Fruit fly (Drosophila melanogaster): ENCODE measurements around the gene MED6.

Gene MED6

DNA sequence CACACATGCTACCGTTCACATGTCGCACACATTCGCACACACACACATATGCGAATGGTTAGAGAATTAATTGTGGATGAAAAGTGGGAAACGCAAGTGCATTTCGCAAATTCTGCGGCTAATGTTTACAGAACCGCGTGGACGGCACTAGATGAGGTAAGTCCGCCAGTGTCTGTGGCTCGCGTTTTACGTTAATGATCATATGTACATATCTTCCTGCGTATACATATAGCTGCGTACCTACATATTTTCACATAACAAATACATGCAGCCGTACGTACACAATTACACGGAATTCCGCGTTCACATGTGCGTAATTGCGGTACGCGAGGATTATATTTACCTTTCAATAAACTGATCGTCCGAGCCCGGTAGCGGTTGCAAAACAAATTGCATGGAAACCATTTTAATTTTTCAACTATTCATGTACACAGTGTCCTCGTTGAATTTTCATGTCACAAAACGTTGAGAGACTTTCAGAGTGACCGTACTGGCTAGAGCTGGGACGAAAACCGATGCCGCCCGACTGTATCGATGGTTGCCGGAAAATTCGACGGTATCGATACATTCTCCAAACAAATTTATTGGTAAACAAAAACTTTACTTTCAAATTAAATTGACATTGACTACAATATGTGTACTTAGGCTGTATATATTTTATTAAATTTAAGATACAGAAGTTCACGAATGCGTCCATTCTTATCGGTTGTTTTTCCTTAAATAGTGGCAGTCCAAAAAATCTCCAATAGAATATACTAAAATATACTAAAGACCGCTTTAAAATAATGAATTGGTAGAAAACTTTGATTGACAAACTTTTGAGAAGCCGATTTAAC, 43.4 kb downstream of the MED6 start, which contains the start of gene hyd (continued):
- TF ChIP-seq Doc3 (GFP tag; IDR thresholded peaks at IDR 0.05; ENCODE audit: partially characterized antibody) (peak; percentile 78; the same call in 2 of the 3 replicates), BEAF-32 (GFP tag; optimal IDR thresholded peaks at IDR 0.05) (peak; percentile 92), CG16813 (GFP tag; IDR thresholded peaks at IDR 0.05; ENCODE audit: partially characterized antibody) (peak; percentile 87), CG4404 (GFP tag; IDR thresholded peaks at IDR 0.05) (no peak), MBD-R2 (GFP tag; IDR thresholded peaks at IDR 0.05) (peak; percentile 54), CTCF (GFP tag; optimal IDR thresholded peaks at IDR 0.05) (peak; percentile 34), ara (GFP tag; IDR thresholded peaks at IDR 0.05) (no peak), CG34224 (GFP tag; IDR thresholded peaks at IDR 0.05; ENCODE audit: partially characterized antibody) (peak; percentile 74), B-H1 (GFP tag; IDR thresholded peaks at IDR 0.05) (no peak), CG13624 (GFP tag; optimal IDR thresholded peaks at IDR 0.05) (peak; percentile 19), pzg (GFP tag; optimal IDR thresholded peaks at IDR 0.05) (peak; percentile 83), CG17829 (tag; optimal IDR thresholded peaks at IDR 0.05) (peak; percentile 53), Tbp (GFP tag; optimal IDR thresholded peaks at IDR 0.05) (no peak), D19A (tag; optimal IDR thresholded peaks at IDR 0.05) (no peak), mld (GFP tag; IDR thresholded peaks at IDR 0.05; ENCODE audit: partially characterized antibody) (peak; percentile 35; the same call in 2 of the 3 replicates), gfzf (GFP tag; optimal IDR thresholded peaks at IDR 0.05) (peak; percentile 61), CG15479 (GFP tag; optimal IDR thresholded peaks at IDR 0.05) (peak; percentile 56), CG3995 (GFP tag; optimal IDR thresholded peaks at IDR 0.05) (peak; percentile 45), CG2116 (GFP tag; optimal IDR thresholded peaks at IDR 0.05) (peak; percentile 80), CG10462 (GFP tag; optimal IDR thresholded peaks at IDR 0.05) (no peak), sim (GFP tag; IDR thresholded peaks at IDR 0.05) (no peak), unc-4 (GFP tag; IDR thresholded peaks at IDR 0.05; ENCODE audit: partially characterized antibody) (peak; percentile 81), dm (GFP tag; optimal IDR thresholded peaks at IDR 0.05) (peak; percentile 15), Deaf1 (tag; optimal IDR thresholded peaks at IDR 0.05) (no peak), seq (GFP tag; IDR thresholded peaks at IDR 0.05) (no peak), CG17612 (GFP tag; IDR thresholded peaks at IDR 0.05) (no peak), Bgb (GFP tag; IDR thresholded peaks at IDR 0.05; ENCODE audit: partially characterized antibody) (peak; percentile 85), Bteb2 (GFP tag; optimal IDR thresholded peaks at IDR 0.05) (no peak), psq (GFP tag; optimal IDR thresholded peaks at IDR 0.05) (no peak), phol (tag; optimal IDR thresholded peaks at IDR 0.05) (peak; percentile 42), HmgZ (tag; optimal IDR thresholded peaks at IDR 0.05) (peak; percentile 28), Scr (GFP tag; IDR thresholded peaks at IDR 0.05; ENCODE audit: partially characterized antibody) (peak; percentile 88), nerfin-1 (tag; optimal IDR thresholded peaks at IDR 0.05) (peak; percentile 89), CG4424 (GFP tag; optimal IDR thresholded peaks at IDR 0.05) (peak; percentile 2), YL-1 (GFP tag; optimal IDR thresholded peaks at IDR 0.05) (peak; percentile 76), HLH4C (GFP tag; IDR thresholded peaks at IDR 0.05; ENCODE audit: partially characterized antibody) (peak; percentile 84), insv (GFP tag; optimal IDR thresholded peaks at IDR 0.05) (peak in 1 of 2 experiments; percentile 14), Lim3 (GFP tag; IDR thresholded peaks at IDR 0.05) (no peak), tna (GFP tag; IDR thresholded peaks at IDR 0.05; ENCODE audit: partially characterized antibody) (peak; percentile 77), vnd (GFP tag; IDR thresholded peaks at IDR 0.05; ENCODE audit: partially characterized antibody) (peak; percentile 67; the same call in 2 of the 3 replicates), lola (GFP tag; optimal IDR thresholded peaks at IDR 0.05) (no peak), Dll (GFP tag; IDR thresholded peaks at IDR 0.05; ENCODE audit: partially characterized antibody) (peak; percentile 92), CG7928 (GFP tag; optimal IDR thresholded peaks at IDR 0.05) (no peak), CG15514 (GFP tag; optimal IDR thresholded peaks at IDR 0.05) (no peak), hbn (GFP tag; IDR thresholded peaks at IDR 0.05; ENCODE audit: partially characterized antibody) (peak; percentile 73), Med (GFP tag) (peak; percentile 77), Mes4 (GFP tag; optimal IDR thresholded peaks at IDR 0.05) (no peak), MESR4 (GFP tag; optimal IDR thresholded peaks at IDR 0.05) (peak; percentile 92)
